Worm (Caenorhabditis elegans) whole organism, midembryonic: ENCODE measurements around the gene cyn-8.

Source experiments
- T22C8.4 ChIP-seq: fragments of 200-800 bp; sonication (Bioruptor generic); IDR thresholded peaks from 2 replicates; pipeline ENCODE4 v1.3.6; 2022; ENCODE audit warnings: missing genetic modification characterization, missing compliant biosample characterization
- cog-1 ChIP-seq: sonication (generic microtip); optimal IDR thresholded peaks from 2 replicates; lab custom pipeline; 2016; ENCODE audit warnings: missing genetic modification characterization, missing compliant biosample characterization
- flt-1 ChIP-seq: fragments of 200-800 bp; sonication (Bioruptor generic); IDR thresholded peaks from 2 replicates; pipeline ENCODE4 v1.3.6; 2022; ENCODE audit warnings: missing genetic modification characterization, missing compliant biosample characterization
- klf-2 ChIP-seq: fragments of 200-800 bp; sonication (Bioruptor generic); conservative IDR thresholded peaks from 2 replicates; pipeline ENCODE4 v1.3.6; 2022; ENCODE audit warnings: missing genetic modification reagents, missing genetic modification characterization, missing compliant biosample characterization
- ref-1 ChIP-seq: fragments of 200-800 bp; sonication (Bioruptor generic); conservative IDR thresholded peaks from 2 replicates; pipeline ENCODE4 v1.3.6; 2022; ENCODE audit warnings: missing genetic modification reagents, missing genetic modification characterization, missing compliant biosample characterization
- tab-1 ChIP-seq: fragments of 200-800 bp; sonication (Bioruptor generic); IDR thresholded peaks from 2 replicates; pipeline ENCODE4 v1.3.6; 2022; ENCODE audit warnings: missing genetic modification characterization, missing compliant biosample characterization
- ztf-23 ChIP-seq: fragments of 200-800 bp; sonication (Bioruptor generic); IDR thresholded peaks from 2 replicates; pipeline ENCODE4 v1.3.6; 2022; ENCODE audit warnings: missing genetic modification reagents, missing genetic modification characterization, missing compliant biosample characterization
- ztf-29 ChIP-seq: fragments of 200-800 bp; sonication (Bioruptor generic); IDR thresholded peaks from 2 replicates; pipeline ENCODE4 v1.3.6; 2022; ENCODE audit warnings: missing genetic modification reagents, missing genetic modification characterization, missing compliant biosample characterization

- TF ChIP-seq ztf-23 (GFP tag; lab: Robert Waterston, UW) = no peak
- TF ChIP-seq tab-1 (GFP tag; lab: Robert Waterston, UW) = no peak
- no peak for TF ChIP-seq ztf-29 (GFP tag; lab: Robert Waterston, UW)
- TF ChIP-seq klf-2 (GFP tag; lab: Robert Waterston, UW) = no peak
- TF ChIP-seq flt-1 (GFP tag; lab: Robert Waterston, UW) = no peak
- TF ChIP-seq ref-1 (GFP tag; lab: Robert Waterston, UW) = no peak
- no peak for TF ChIP-seq T22C8.4
- no peak for TF ChIP-seq cog-1 (tag; lab: Kevin White, UChicago)
These were observed 50.2 kb downstream of the cyn-8 start, which contains the start of gene aexr-3 for ce11 chrX:8961120-8961834.
